Fruit fly (Drosophila melanogaster) whole organism, wandering third instar larva: ENCODE measurements around the gene Lkb1.

Source experiments
- CrebA ChIP-seq: fragments of 200-800 bp; sonication (Bioruptor generic); optimal IDR thresholded peaks from 2 replicates; lab custom pipeline; 2016; ENCODE audit warnings: missing biosample characterization, mild to moderate bottlenecking, missing genetic modification characterization, borderline replicate concordance
- Dfd ChIP-seq: fragments of >200 bp; optimal IDR thresholded peaks from 2 replicates; lab custom pipeline; 2017; ENCODE audit warnings: missing biosample characterization, missing genetic modification characterization
- Myc ChIP-seq: fragments of >200 bp; optimal IDR thresholded peaks from 2 replicates; lab custom pipeline; 2017
- N ChIP-seq: fragments of >200 bp; optimal IDR thresholded peaks from 2 replicates; lab custom pipeline; 2018; ENCODE audit warnings: missing biosample characterization, missing external identifiers, missing genetic modification characterization
- Rel ChIP-seq, 2 experiments: fragments of 200-800 bp; sonication (Bioruptor generic) in 1 of 2; optimal IDR thresholded peaks; 2 replicates in 1 of 2; 3 replicates in 1 of 2; lab custom pipeline; 2016 to 2019; ENCODE audit warnings: mild to moderate bottlenecking in 2 of 2, missing biosample characterization in 2 of 2, missing genetic modification characterization in 2 of 2, moderate library complexity in 1 of 2
- dmrt93B ChIP-seq: fragments of 200-800 bp; sonication (Bioruptor generic); optimal IDR thresholded peaks from 2 replicates; lab custom pipeline; 2018; ENCODE audit warnings: missing biosample characterization, mild to moderate bottlenecking, missing genetic modification characterization
- ey ChIP-seq: fragments of 200-800 bp; sonication (Bioruptor generic); optimal IDR thresholded peaks from 2 replicates; lab custom pipeline; 2016; ENCODE audit warnings: missing biosample characterization, missing genetic modification characterization
- foxo ChIP-seq, 2 experiments: fragments of 200-800 bp; sonication (Bioruptor generic); optimal IDR thresholded peaks; 2 replicates in 1 of 2; 3 replicates in 1 of 2; lab custom pipeline; 2016 to 2017; ENCODE audit warnings: missing biosample characterization in 2 of 2, missing genetic modification characterization in 2 of 2
- h ChIP-seq: fragments of 200-800 bp; sonication (Bioruptor generic); optimal IDR thresholded peaks from 3 replicates; lab custom pipeline; 2016; ENCODE audit warnings: missing biosample characterization, mild to moderate bottlenecking, missing genetic modification characterization
- sv ChIP-seq: fragments of 200-800 bp; sonication (Bioruptor generic); optimal IDR thresholded peaks from 3 replicates; lab custom pipeline; 2016; ENCODE audit warnings: missing biosample characterization, missing genetic modification characterization

DNA sequence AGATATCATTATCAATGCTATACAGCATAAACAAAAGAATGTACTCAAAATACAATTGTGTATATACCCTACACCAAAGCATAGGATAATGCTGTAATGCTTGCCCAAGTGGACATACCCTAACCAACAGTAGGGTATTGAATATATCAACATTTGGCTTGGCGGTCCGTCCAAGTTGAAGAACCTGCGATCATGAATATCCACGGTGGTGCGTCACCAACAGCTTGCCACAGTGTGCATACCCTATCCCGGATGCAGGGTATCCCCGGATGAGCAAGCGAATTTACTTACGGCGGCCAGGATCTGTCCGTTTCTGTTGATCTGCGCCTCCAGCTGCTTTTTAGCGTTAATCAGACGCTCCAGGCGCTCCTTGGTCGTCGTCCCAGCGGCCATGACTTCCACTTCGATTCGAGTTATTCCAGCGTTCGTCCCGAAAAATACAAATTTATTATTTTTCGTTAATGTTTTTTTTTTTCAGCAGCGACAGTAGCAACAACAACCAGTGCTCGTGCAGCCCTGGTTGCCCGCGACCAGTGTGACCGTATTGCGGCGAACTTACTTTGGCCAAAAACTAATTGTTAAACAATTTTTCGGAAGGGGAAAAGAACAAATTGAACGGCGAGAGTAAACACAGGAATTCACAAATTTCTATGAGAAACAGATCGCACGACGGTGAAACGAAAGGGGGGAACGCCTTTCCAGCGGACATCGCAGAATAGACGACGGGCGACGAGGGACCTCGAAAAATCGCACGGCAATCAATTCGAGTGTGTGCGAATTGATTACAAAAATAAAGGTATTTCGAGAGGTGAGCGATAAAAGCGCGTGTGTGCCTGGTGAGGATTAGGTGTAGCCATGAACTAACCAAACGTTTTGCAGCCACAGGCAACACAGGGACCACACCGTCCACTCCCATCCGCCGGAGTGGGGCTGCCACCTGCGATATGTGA lies at the start of gene Lkb1, which contains the start of gene CG9588:
- TF ChIP-seq ey (GFP tag; lab: Kevin White, UChicago): peak; percentile 77
- TF ChIP-seq Myc (lab: Kevin White, UChicago): no peak
- no peak for TF ChIP-seq N (GFP tag; lab: Kevin White, UChicago)
- no peak for TF ChIP-seq Dfd
- TF ChIP-seq h (GFP tag; lab: Kevin White, UChicago): peak; percentile 56
- no peak for TF ChIP-seq CrebA (GFP tag; lab: Kevin White, UChicago)
- no peak for TF ChIP-seq dmrt93B (GFP tag; lab: Kevin White, UChicago)
- no peak for TF ChIP-seq Rel (GFP tag; optimal IDR thresholded peaks at IDR 0.05; lab: Kevin White, UChicago)
- peak; percentile 79 for TF ChIP-seq Rel (tag; optimal IDR thresholded peaks at IDR 0.05; lab: Kevin White, UChicago)
- TF ChIP-seq foxo (GFP tag; optimal IDR thresholded peaks at IDR 0.05; lab: Kevin White, UChicago): peak in 1 of 2 experiments; percentile 80
- TF ChIP-seq sv: peak; percentile 39
